Worm (Caenorhabditis elegans): Measurements from ENCODE around the gene jmjd-3.3.

jmjd-3.3 gene

ce11 chrX:13435790-13436472 lies at the start of gene jmjd-3.3:
Gene jmjd-3.3, plus strand, starts transcription at chrX:13436422.
- TF ChIP-seq lsy-2 (tag; optimal IDR thresholded peaks at IDR 0.05), result no peak
- TF ChIP-seq elt-3 (tag; optimal IDR thresholded peaks at IDR 0.05), result no peak
- TF ChIP-seq snpc-4 (tag; optimal IDR thresholded peaks at IDR 0.05), result no peak
- no peak for TF ChIP-seq blmp-1 (tag; optimal IDR thresholded peaks at IDR 0.05)
- TF ChIP-seq unc-62 (GFP tag; optimal IDR thresholded peaks at IDR 0.05), result no peak
- TF ChIP-seq ces-1 (GFP tag; optimal IDR thresholded peaks at IDR 0.05), result no peak
- no peak for TF ChIP-seq ztf-11 (tag; optimal IDR thresholded peaks at IDR 0.05)
- TF ChIP-seq ceh-83 (GFP tag; optimal IDR thresholded peaks at IDR 0.05), result no peak
- TF ChIP-seq lin-13 (tag; optimal IDR thresholded peaks at IDR 0.05), result no peak
- no peak for TF ChIP-seq mep-1 (tag; optimal IDR thresholded peaks at IDR 0.05)
- TF ChIP-seq lin-32 (GFP tag; optimal IDR thresholded peaks at IDR 0.05), result no peak
- TF ChIP-seq nhr-237 (tag; optimal IDR thresholded peaks at IDR 0.05), result no peak
- no peak for TF ChIP-seq tbx-8 (GFP tag; optimal IDR thresholded peaks at IDR 0.05)
- no peak for TF ChIP-seq nhr-28 (tag; optimal IDR thresholded peaks at IDR 0.05)
- TF ChIP-seq sem-2 (GFP tag; optimal IDR thresholded peaks at IDR 0.05), result no peak
- no peak for TF ChIP-seq unc-120 (tag; optimal IDR thresholded peaks at IDR 0.05; ENCODE audit: poor library complexity, severe bottlenecking)

ce11 chrX:13387497-13387953 lies 48.7 kb upstream of the jmjd-3.3 start, which contains the start of gene C49F8.3:
Gene C49F8.3, minus strand, starts transcription at chrX:13387547.
- no peak for TF ChIP-seq pha-4 (tag; optimal IDR thresholded peaks at IDR 0.05)
- no peak for TF ChIP-seq snpc-4 (tag; optimal IDR thresholded peaks at IDR 0.05)
- TF ChIP-seq lin-32 (GFP tag; optimal IDR thresholded peaks at IDR 0.05), result no peak
- no peak for TF ChIP-seq zip-8 (tag; optimal IDR thresholded peaks at IDR 0.05)
- no peak for TF ChIP-seq ham-2 (GFP tag; optimal IDR thresholded peaks at IDR 0.05)
- no peak for TF ChIP-seq tbx-8 (GFP tag; optimal IDR thresholded peaks at IDR 0.05)
- TF ChIP-seq cnd-1 (tag; optimal IDR thresholded peaks at IDR 0.05), result no peak
- no peak for TF ChIP-seq nhr-237 (tag; optimal IDR thresholded peaks at IDR 0.05)
- no peak for TF ChIP-seq elt-3 (tag; optimal IDR thresholded peaks at IDR 0.05)
- TF ChIP-seq M03D4.4 (tag; optimal IDR thresholded peaks at IDR 0.05), result no peak
- TF ChIP-seq sptf-1 (tag; optimal IDR thresholded peaks at IDR 0.05), result no peak
- no peak for TF ChIP-seq ceh-83 (GFP tag; optimal IDR thresholded peaks at IDR 0.05)
- no peak for TF ChIP-seq elt-1 (tag; optimal IDR thresholded peaks at IDR 0.05; ENCODE audit: borderline replicate concordance, insufficient read depth)
- TF ChIP-seq flh-1 (GFP tag; optimal IDR thresholded peaks at IDR 0.05), result no peak
- TF ChIP-seq mls-2 (tag; optimal IDR thresholded peaks at IDR 0.05), result no peak

DNA sequence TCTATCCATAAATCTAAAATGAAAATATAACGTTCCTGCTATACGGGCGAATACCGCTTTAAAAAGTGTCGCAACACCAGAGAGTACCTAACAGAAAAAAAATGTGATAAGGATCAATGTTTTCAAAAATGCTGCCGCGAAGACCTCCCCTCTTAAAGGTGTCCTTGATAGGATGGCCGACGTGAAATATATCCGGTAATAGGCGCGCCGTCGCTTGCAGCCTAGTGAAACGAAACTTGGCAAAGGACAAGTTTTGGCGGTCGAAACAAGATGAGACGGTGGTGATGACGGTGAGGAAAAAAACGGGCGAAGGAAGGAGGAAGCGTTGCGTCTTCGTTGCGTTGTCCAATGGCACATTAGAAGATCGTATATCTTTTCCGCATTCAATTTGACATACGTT lies 47.4 kb upstream of the jmjd-3.3 start:
- TF ChIP-seq ceh-83 (GFP tag; optimal IDR thresholded peaks at IDR 0.05), result no peak
- TF ChIP-seq ceh-43 (GFP tag; optimal IDR thresholded peaks at IDR 0.05), result no peak
- TF ChIP-seq unc-62 (GFP tag; optimal IDR thresholded peaks at IDR 0.05), result no peak

ce11 chrX:13394971-13395370 lies 41.3 kb upstream of the jmjd-3.3 start, which contains the start of gene irld-2:
Gene irld-2, minus strand, starts transcription at chrX:13395071.
- TF ChIP-seq nhr-28 (tag; optimal IDR thresholded peaks at IDR 0.05), result no peak
- TF ChIP-seq drap-1 (GFP tag; optimal IDR thresholded peaks at IDR 0.05), result no peak
- no peak for TF ChIP-seq elt-1 (tag; optimal IDR thresholded peaks at IDR 0.05; ENCODE audit: borderline replicate concordance, insufficient read depth)
- TF ChIP-seq unc-39 (tag; optimal IDR thresholded peaks at IDR 0.05), result no peak
- no peak for TF ChIP-seq lin-13 (tag; optimal IDR thresholded peaks at IDR 0.05)
- TF ChIP-seq ceh-39 (tag; optimal IDR thresholded peaks at IDR 0.05), result no peak
- no peak for TF ChIP-seq tbx-8 (GFP tag; optimal IDR thresholded peaks at IDR 0.05)
- no peak for TF ChIP-seq elt-3 (tag; optimal IDR thresholded peaks at IDR 0.05)
- TF ChIP-seq sptf-1 (tag; optimal IDR thresholded peaks at IDR 0.05), result no peak
- TF ChIP-seq ces-1 (GFP tag; optimal IDR thresholded peaks at IDR 0.05), result no peak
- no peak for TF ChIP-seq nhr-237 (tag; optimal IDR thresholded peaks at IDR 0.05)
- TF ChIP-seq sem-2 (GFP tag; optimal IDR thresholded peaks at IDR 0.05), result no peak
- TF ChIP-seq hlh-1 (tag; optimal IDR thresholded peaks at IDR 0.05), result no peak
- no peak for TF ChIP-seq snpc-4 (tag; optimal IDR thresholded peaks at IDR 0.05)
- TF ChIP-seq cnd-1 (tag; optimal IDR thresholded peaks at IDR 0.05), result no peak

DNA sequence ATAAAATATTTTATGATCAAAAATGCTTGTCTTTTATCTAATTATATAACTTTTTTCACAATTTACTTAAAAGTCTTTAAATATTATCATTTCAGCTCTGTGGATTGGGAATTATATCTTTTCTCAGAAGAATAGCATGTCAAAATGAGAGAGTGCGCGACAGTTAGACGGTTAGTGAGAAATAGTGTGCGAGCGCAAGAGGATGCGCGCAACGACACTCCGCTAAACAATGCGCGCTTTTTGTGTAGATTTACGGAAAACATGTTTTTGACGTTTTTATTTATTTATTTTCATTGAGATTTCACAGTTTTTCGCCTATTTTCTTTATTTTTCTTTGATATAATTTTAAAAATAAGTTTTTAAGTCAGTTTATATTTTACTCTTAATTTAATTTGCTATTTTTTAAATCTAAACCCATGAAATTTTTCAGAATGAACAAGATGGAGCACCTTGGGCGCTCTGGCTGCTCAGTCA lies 39.6 kb upstream of the jmjd-3.3 start, which contains the start of gene F02C12.3:
Gene F02C12.3, plus strand, starts transcription at position 424 of the 474 bp plus-strand sequence.
- no peak for TF ChIP-seq unc-120 (tag; optimal IDR thresholded peaks at IDR 0.05; ENCODE audit: poor library complexity, severe bottlenecking)
- no peak for TF ChIP-seq nhr-28 (tag; optimal IDR thresholded peaks at IDR 0.05)
- TF ChIP-seq elt-3 (tag; optimal IDR thresholded peaks at IDR 0.05), result no peak
- TF ChIP-seq mep-1 (tag; optimal IDR thresholded peaks at IDR 0.05), result peak; percentile 65
- TF ChIP-seq mab-5 (tag; optimal IDR thresholded peaks at IDR 0.05), result peak; percentile 4
- peak; percentile 50 for TF ChIP-seq lsy-2 (tag; optimal IDR thresholded peaks at IDR 0.05)
- TF ChIP-seq ceh-39 (tag; optimal IDR thresholded peaks at IDR 0.05), result no peak
- no peak for TF ChIP-seq drap-1 (GFP tag; optimal IDR thresholded peaks at IDR 0.05)
- TF ChIP-seq nhr-2 (tag; optimal IDR thresholded peaks at IDR 0.05), result peak; percentile 13
- TF ChIP-seq sptf-1 (tag; optimal IDR thresholded peaks at IDR 0.05), result no peak
- peak; percentile 67 for TF ChIP-seq ces-1 (GFP tag; optimal IDR thresholded peaks at IDR 0.05)
- TF ChIP-seq unc-39 (tag; optimal IDR thresholded peaks at IDR 0.05), result no peak
- TF ChIP-seq nhr-237 (tag; optimal IDR thresholded peaks at IDR 0.05), result peak; percentile 74
- TF ChIP-seq unc-62 (GFP tag; optimal IDR thresholded peaks at IDR 0.05), result no peak
- no peak for TF ChIP-seq blmp-1 (tag; optimal IDR thresholded peaks at IDR 0.05)
- TF ChIP-seq pha-4 (tag; optimal IDR thresholded peaks at IDR 0.05), result peak; percentile 79
- TF ChIP-seq ham-2 (GFP tag; optimal IDR thresholded peaks at IDR 0.05), result no peak
